Fruit fly (Drosophila melanogaster) whole organism, prepupa: Measurements from ENCODE around the gene Mulk.

Source experiments
- CG10669 ChIP-seq: fragments of 200-800 bp; sonication (Bioruptor generic); optimal IDR thresholded peaks from 3 replicates; lab custom pipeline; 2018; ENCODE audit warnings: missing biosample characterization, mild to moderate bottlenecking, missing genetic modification characterization, moderate library complexity
- CG11294 ChIP-seq: fragments of 200-800 bp; sonication (Bioruptor generic); IDR thresholded peaks from 2 replicates; pipeline ENCODE4 v1.3.6; 2022; ENCODE audit warnings: missing biosample characterization, missing genetic modification characterization
- CG11762 ChIP-seq: fragments of 200-800 bp; sonication (Bioruptor generic); optimal IDR thresholded peaks from 3 replicates; lab custom pipeline; 2016; ENCODE audit warnings: missing biosample characterization, missing genetic modification characterization; ENCODE audit not compliant: insufficient read depth
- CG15336 ChIP-seq: fragments of 200-800 bp; sonication (Bioruptor generic); IDR thresholded peaks from 2 replicates; pipeline ENCODE4 v1.3.6; 2022; ENCODE audit warnings: missing biosample characterization, missing genetic modification characterization
- CG1621 ChIP-seq: fragments of 200-800 bp; sonication (Bioruptor generic); optimal IDR thresholded peaks from 3 replicates; lab custom pipeline; 2018; ENCODE audit warnings: missing biosample characterization, mild to moderate bottlenecking, missing genetic modification characterization
- CG16779 ChIP-seq: fragments of 200-800 bp; sonication (Bioruptor generic); optimal IDR thresholded peaks from 3 replicates; lab custom pipeline; 2017; ENCODE audit warnings: missing biosample characterization, mild to moderate bottlenecking, missing genetic modification characterization
- CG3032 ChIP-seq: fragments of 200-800 bp; optimal IDR thresholded peaks from 2 replicates; lab custom pipeline; 2019; ENCODE audit warnings: missing biosample characterization, mild to moderate bottlenecking, missing genetic modification characterization, moderate library complexity
- CG32006 ChIP-seq: fragments of 200-800 bp; sonication (Bioruptor generic); optimal IDR thresholded peaks from 3 replicates; lab custom pipeline; 2017; ENCODE audit warnings: missing biosample characterization, mild to moderate bottlenecking, missing genetic modification characterization
- CG34406 ChIP-seq: fragments of 200-800 bp; sonication (Bioruptor generic); optimal IDR thresholded peaks from 3 replicates; lab custom pipeline; 2016; ENCODE audit warnings: missing biosample characterization, missing genetic modification characterization
- CG3919 ChIP-seq: fragments of 200-800 bp; sonication (Bioruptor generic); optimal IDR thresholded peaks from 3 replicates; lab custom pipeline; 2016; ENCODE audit warnings: missing biosample characterization, missing genetic modification characterization
- CG4318 ChIP-seq: fragments of 200-800 bp; sonication (Bioruptor generic); optimal IDR thresholded peaks from 3 replicates; lab custom pipeline; 2017; ENCODE audit warnings: missing biosample characterization, mild to moderate bottlenecking, missing genetic modification characterization
- CG6792 ChIP-seq: fragments of 200-800 bp; sonication (Bioruptor generic); optimal IDR thresholded peaks from 3 replicates; lab custom pipeline; 2016; ENCODE audit warnings: missing biosample characterization, missing genetic modification characterization
- CG6808 ChIP-seq: fragments of 200-800 bp; sonication (Bioruptor generic); optimal IDR thresholded peaks from 3 replicates; lab custom pipeline; 2017; ENCODE audit warnings: missing biosample characterization, missing genetic modification characterization, mild to moderate bottlenecking, moderate library complexity, missing genetic modification reagents
- CG6854 ChIP-seq: fragments of 200-800 bp; sonication (Bioruptor generic); optimal IDR thresholded peaks from 2 replicates; lab custom pipeline; 2017; ENCODE audit warnings: missing biosample characterization, mild to moderate bottlenecking, missing genetic modification characterization
- CG8319 ChIP-seq: fragments of 200-800 bp; sonication (Bioruptor generic); optimal IDR thresholded peaks from 3 replicates; lab custom pipeline; 2016; ENCODE audit warnings: missing biosample characterization, missing genetic modification characterization
- CG8632 ChIP-seq: fragments of 200-800 bp; sonication (Bioruptor generic); optimal IDR thresholded peaks from 3 replicates; lab custom pipeline; 2016; ENCODE audit warnings: missing biosample characterization, missing genetic modification characterization
- Eip75B ChIP-seq: fragments of 200-800 bp; sonication (Bioruptor generic); optimal IDR thresholded peaks from 3 replicates; lab custom pipeline; 2016; ENCODE audit warnings: missing biosample characterization, missing genetic modification characterization
- Eip78C ChIP-seq: fragments of 200-800 bp; sonication (Bioruptor generic); peaks from one replicate; lab custom pipeline; 2016; ENCODE audit warnings: missing biosample characterization, missing genetic modification characterization
- Eip93F ChIP-seq: fragments of 200-800 bp; sonication (Bioruptor generic); optimal IDR thresholded peaks from 2 replicates; lab custom pipeline; 2016; ENCODE audit warnings: missing biosample characterization, mild to moderate bottlenecking, missing genetic modification characterization
- Ets21C ChIP-seq: fragments of 200-800 bp; sonication (Bioruptor generic); optimal IDR thresholded peaks from 3 replicates; lab custom pipeline; 2016; ENCODE audit warnings: missing biosample characterization, missing genetic modification characterization
- Ets96B ChIP-seq: fragments of 200-800 bp; optimal IDR thresholded peaks from 2 replicates; lab custom pipeline; 2019; ENCODE audit warnings: missing biosample characterization, mild to moderate bottlenecking, missing genetic modification characterization, moderate library complexity
- Gug ChIP-seq: fragments of 200-800 bp; sonication (Bioruptor generic); IDR thresholded peaks from 2 replicates; pipeline ENCODE4 v1.3.6; 2022; ENCODE audit warnings: missing biosample characterization, missing genetic modification characterization
- Hr38 ChIP-seq: sonication (Bioruptor generic); optimal IDR thresholded peaks from 2 replicates; lab custom pipeline; 2016; ENCODE audit warnings: missing biosample characterization, missing genetic modification characterization
- Hr39 ChIP-seq: fragments of 200-800 bp; sonication (Bioruptor generic); optimal IDR thresholded peaks from 2 replicates; lab custom pipeline; 2016; ENCODE audit warnings: missing biosample characterization, missing genetic modification characterization
- Hr4 ChIP-seq: fragments of 200-800 bp; sonication (Bioruptor generic); optimal IDR thresholded peaks from 3 replicates; lab custom pipeline; 2016; ENCODE audit warnings: missing biosample characterization, missing genetic modification characterization
- Lpt ChIP-seq: fragments of 200-800 bp; sonication (Bioruptor generic); optimal IDR thresholded peaks from 3 replicates; lab custom pipeline; 2016; ENCODE audit warnings: missing biosample characterization, missing genetic modification characterization
- Met ChIP-seq: fragments of 200-800 bp; sonication (Bioruptor generic); optimal IDR thresholded peaks from 3 replicates; lab custom pipeline; 2016; ENCODE audit warnings: missing biosample characterization, missing genetic modification characterization
- OdsH ChIP-seq: fragments of 200-800 bp; sonication (Bioruptor generic); optimal IDR thresholded peaks from 3 replicates; lab custom pipeline; 2016; ENCODE audit warnings: missing biosample characterization, missing genetic modification characterization
- Sox102F ChIP-seq: fragments of 200-800 bp; sonication (Bioruptor generic); optimal IDR thresholded peaks from 2 replicates; lab custom pipeline; 2016; ENCODE audit warnings: missing biosample characterization, mild to moderate bottlenecking, missing genetic modification characterization
- Sox15 ChIP-seq: fragments of 200-800 bp; sonication (Bioruptor generic); optimal IDR thresholded peaks from 3 replicates; lab custom pipeline; 2016; ENCODE audit warnings: missing biosample characterization, missing genetic modification characterization
- achi ChIP-seq: fragments of 200-800 bp; sonication (Bioruptor generic); optimal IDR thresholded peaks from 3 replicates; lab custom pipeline; 2016; ENCODE audit warnings: missing biosample characterization, missing genetic modification characterization
- cyc ChIP-seq: fragments of 200-800 bp; sonication (Bioruptor generic); optimal IDR thresholded peaks from 3 replicates; lab custom pipeline; 2016; ENCODE audit warnings: missing biosample characterization, missing genetic modification characterization
- dac ChIP-seq: fragments of 200-800 bp; sonication (Bioruptor generic); optimal IDR thresholded peaks from 2 replicates; lab custom pipeline; 2017; ENCODE audit warnings: missing biosample characterization, mild to moderate bottlenecking, missing genetic modification characterization
- eg ChIP-seq: fragments of 200-800 bp; sonication (Bioruptor generic); IDR thresholded peaks from 3 replicates; pipeline ENCODE4 v1.3.6; 2022; ENCODE audit warnings: missing biosample characterization, missing genetic modification characterization
- fd59A ChIP-seq: fragments of 200-800 bp; sonication (Bioruptor generic); optimal IDR thresholded peaks from 2 replicates; lab custom pipeline; 2017; ENCODE audit warnings: missing biosample characterization, mild to moderate bottlenecking, missing genetic modification characterization, missing genetic modification reagents
- salr ChIP-seq, 2 experiments: fragments of 200-800 bp; sonication (Bioruptor generic); optimal IDR thresholded peaks; 3 replicates each; lab custom pipeline; 2016 to 2018; ENCODE audit warnings: missing biosample characterization in 2 of 2, missing genetic modification characterization in 2 of 2, mild to moderate bottlenecking in 1 of 2
- spab ChIP-seq: fragments of 200-800 bp; sonication (Bioruptor generic); optimal IDR thresholded peaks from 2 replicates; lab custom pipeline; 2017; ENCODE audit warnings: missing biosample characterization, mild to moderate bottlenecking, missing genetic modification characterization, missing genetic modification reagents
- svp ChIP-seq: fragments of 200-800 bp; sonication (Bioruptor generic); peaks from one replicate; lab custom pipeline; 2016; ENCODE audit warnings: missing biosample characterization, missing genetic modification characterization
- topi ChIP-seq: fragments of 200-800 bp; sonication (Bioruptor generic); optimal IDR thresholded peaks from 3 replicates; lab custom pipeline; 2016; ENCODE audit warnings: missing biosample characterization, missing genetic modification characterization

The Mulk gene

dm6 chr2L:10231092-10231494 lies 38.8 kb upstream of the Mulk start (continued):
- TF ChIP-seq fd59A (GFP tag; lab: Kevin White, UChicago) (no peak), CG8319 (peak; percentile 4), topi (GFP tag; lab: Kevin White, UChicago) (peak; percentile 61), Hr4 (GFP tag; lab: Kevin White, UChicago) (peak; percentile 71), CG11294 (GFP tag; lab: Robert Waterston, UW) (no peak), spab (no peak), Eip78C (GFP tag; lab: Kevin White, UChicago) (peak; percentile 84), CG8632 (GFP tag; lab: Kevin White, UChicago) (peak; percentile 29), eg (GFP tag; lab: Robert Waterston, UW) (no peak), Hr38 (GFP tag; lab: Kevin White, UChicago) (no peak), CG11762 (GFP tag; lab: Kevin White, UChicago) (no peak), Hr39 (GFP tag; lab: Kevin White, UChicago) (no peak), achi (GFP tag; lab: Kevin White, UChicago) (peak; percentile 42), Ets96B (peak; percentile 11), Sox102F (GFP tag; lab: Kevin White, UChicago) (peak; percentile 45), CG10669 (GFP tag; lab: Kevin White, UChicago) (peak; percentile 51), dac (GFP tag; lab: Kevin White, UChicago) (peak; percentile 24), CG4318 (GFP tag; lab: Kevin White, UChicago) (no peak), svp (GFP tag; lab: Kevin White, UChicago) (no peak), OdsH (GFP tag; lab: Kevin White, UChicago) (peak; percentile 57), Lpt (GFP tag; lab: Kevin White, UChicago) (peak; percentile 31), CG34406 (GFP tag; lab: Kevin White, UChicago) (peak; percentile 36), CG3919 (GFP tag; lab: Kevin White, UChicago) (no peak), cyc (GFP tag; lab: Kevin White, UChicago) (peak; percentile 0)
- TF ChIP-seq, all 60 proteins: peak for 31

- TF ChIP-seq Ets21C (GFP tag; lab: Kevin White, UChicago) (no peak), Eip75B (GFP tag; lab: Kevin White, UChicago) (no peak), CG16779 (tag; lab: Kevin White, UChicago) (no peak), Gug (GFP tag; lab: Robert Waterston, UW) (no peak), CG6854 (no peak), CG3032 (tag; lab: Kevin White, UChicago) (no peak), CG15336 (GFP tag; lab: Robert Waterston, UW) (no peak), CG6792 (GFP tag; lab: Kevin White, UChicago) (no peak), Eip93F (GFP tag; lab: Kevin White, UChicago) (no peak), CG11294 (GFP tag; lab: Robert Waterston, UW) (no peak), achi (GFP tag; lab: Kevin White, UChicago) (no peak), Met (GFP tag; lab: Kevin White, UChicago) (no peak), CG8632 (GFP tag; lab: Kevin White, UChicago) (no peak), CG8319 (no peak), Lpt (GFP tag; lab: Kevin White, UChicago) (no peak), OdsH (GFP tag; lab: Kevin White, UChicago) (no peak), topi (GFP tag; lab: Kevin White, UChicago) (no peak), dac (GFP tag; lab: Kevin White, UChicago) (no peak)
Measured at dm6 chr2L:10231510-10231909, 38.3 kb upstream of the Mulk start, which contains the start of gene ova. Gene ova, minus strand, starts transcription at chr2L:10231692.

- TF ChIP-seq CG6792 (GFP tag; lab: Kevin White, UChicago): no peak
- no peak for TF ChIP-seq CG32006
- TF ChIP-seq Sox15 (GFP tag; lab: Kevin White, UChicago): no peak
- no peak for TF ChIP-seq CG8632 (GFP tag; lab: Kevin White, UChicago)
- TF ChIP-seq Eip78C (GFP tag; lab: Kevin White, UChicago): no peak
- no peak for TF ChIP-seq CG1621 (tag; lab: Kevin White, UChicago)
- TF ChIP-seq Ets96B: no peak
- TF ChIP-seq salr (GFP tag; optimal IDR thresholded peaks at IDR 0.05; lab: Kevin White, UChicago): no peak
- no peak for TF ChIP-seq CG15336 (GFP tag; lab: Robert Waterston, UW)
- no peak for TF ChIP-seq achi (GFP tag; lab: Kevin White, UChicago)
- TF ChIP-seq CG6808 (GFP tag; lab: Kevin White, UChicago): no peak
- no peak for TF ChIP-seq CG16779 (tag; lab: Kevin White, UChicago)
Measured at dm6 chr2L:10232152-10232816, 37.6 kb upstream of the Mulk start, which contains the start of gene eEF1delta. Gene eEF1delta, plus strand, starts transcription at chr2L:10232507.
